Worm (Caenorhabditis elegans): ENCODE results near the gene irld-12.

The irld-12 gene

DNA sequence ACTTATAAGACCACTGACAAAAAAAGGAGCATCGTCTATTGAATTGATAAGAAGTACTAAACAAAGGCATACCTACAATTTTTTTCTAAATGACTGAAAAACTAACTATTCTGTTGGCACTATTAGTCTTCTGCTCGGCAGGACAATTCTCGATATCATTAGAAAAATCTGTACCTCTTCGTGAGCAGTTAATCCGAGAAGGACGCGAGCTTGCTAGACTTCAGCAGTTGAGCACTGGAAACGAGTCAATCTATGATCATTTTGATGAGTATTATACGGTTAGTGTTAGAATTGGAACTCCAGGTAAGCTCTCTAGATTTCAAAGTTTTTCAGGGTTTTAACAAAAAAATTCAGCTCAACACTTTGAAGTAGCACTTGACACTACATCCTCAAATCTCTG lies 7.0 kb upstream of the irld-12 start, which contains the start of gene asp-7:
Gene asp-7, plus strand, starts transcription at position 81 of the 400 bp plus-strand sequence.
- TF ChIP-seq swsn-7 (tag; optimal IDR thresholded peaks at IDR 0.05) (no peak), efl-1 (optimal IDR thresholded peaks at IDR 0.05) (no peak), efl-1 (GFP tag; optimal IDR thresholded peaks at IDR 0.05 in 1 of 2) (peak in 1 of 2 experiments; percentile 80)

DNA sequence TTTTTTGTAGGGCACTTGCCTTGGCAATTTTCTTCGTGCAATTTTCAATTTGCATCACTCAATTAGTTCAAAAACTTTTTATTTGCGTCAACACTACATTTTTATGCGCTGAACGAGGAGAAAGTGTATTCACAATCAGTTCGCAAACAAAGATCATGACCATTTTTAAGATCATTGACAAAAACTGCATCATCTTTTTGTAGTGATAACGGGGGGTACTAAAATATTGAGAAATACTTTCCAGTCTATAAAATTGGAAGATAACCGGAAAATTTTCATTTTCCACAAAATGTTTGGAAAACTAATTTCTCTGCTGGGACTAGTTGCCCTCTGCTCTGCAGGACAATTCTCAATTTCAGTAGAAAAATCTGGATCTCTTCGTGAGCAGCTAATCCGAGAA lies 3.1 kb upstream of the irld-12 start, which contains the start of gene asp-8:
Gene asp-8, plus strand, starts transcription at position 276 of the 400 bp plus-strand sequence.
- TF ChIP-seq fkh-10 (GFP tag; optimal IDR thresholded peaks at IDR 0.05) (no peak), elt-2 (tag; optimal IDR thresholded peaks at IDR 0.05) (peak; percentile 60)

DNA sequence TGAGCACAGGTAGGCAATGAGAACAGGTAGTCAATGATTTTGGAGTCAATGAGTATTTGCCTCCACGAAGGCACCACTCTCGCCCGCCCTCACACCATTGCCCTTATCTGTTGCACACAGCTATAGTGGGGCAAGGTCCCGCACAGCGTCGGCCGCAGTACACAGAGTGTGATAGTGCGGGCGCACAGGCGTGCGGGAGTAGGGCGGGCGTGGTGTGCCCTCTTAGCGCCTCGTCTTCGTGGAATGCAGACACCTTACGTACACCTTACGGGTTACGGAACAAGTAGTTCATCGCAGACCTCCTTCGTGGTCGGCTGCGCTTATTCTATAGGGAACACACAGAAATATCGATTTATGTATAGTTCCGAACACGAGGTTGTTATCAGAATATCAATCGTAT lies 3.3 kb downstream of the irld-12 start:
- no peak for TF ChIP-seq ceh-82 (tag; optimal IDR thresholded peaks at IDR 0.05)
- no peak for TF ChIP-seq lin-35 (GFP tag; optimal IDR thresholded peaks at IDR 0.05)
- no peak for TF ChIP-seq tbx-2 (tag; optimal IDR thresholded peaks at IDR 0.05)
- TF ChIP-seq lsy-2 (tag; optimal IDR thresholded peaks at IDR 0.05), result no peak
- no peak for TF ChIP-seq nhr-19 (GFP tag; conservative IDR thresholded peaks at IDR 0.05)
- TF ChIP-seq C16A3.4 (tag; optimal IDR thresholded peaks at IDR 0.05), result no peak
- no peak for TF ChIP-seq hpl-2 (GFP tag; optimal IDR thresholded peaks at IDR 0.05)
- no peak for TF ChIP-seq unc-86 (tag; optimal IDR thresholded peaks at IDR 0.05)
- TF ChIP-seq blmp-1 (tag; optimal IDR thresholded peaks at IDR 0.05), result no peak
- TF ChIP-seq alr-1 (tag; optimal IDR thresholded peaks at IDR 0.05; ENCODE audit: borderline replicate concordance), result no peak
- no peak for TF ChIP-seq sox-4 (tag; optimal IDR thresholded peaks at IDR 0.05)
- TF ChIP-seq nhr-237 (tag; optimal IDR thresholded peaks at IDR 0.05), result no peak
- no peak for TF ChIP-seq snpc-4 (tag; optimal IDR thresholded peaks at IDR 0.05)
- no peak for TF ChIP-seq sup-37 (GFP tag; optimal IDR thresholded peaks at IDR 0.05)
- no peak for TF ChIP-seq pag-3 (tag; optimal IDR thresholded peaks at IDR 0.05; ENCODE audit: borderline replicate concordance, insufficient read depth)
- TF ChIP-seq irx-1 (tag; optimal IDR thresholded peaks at IDR 0.05), result no peak
- TF ChIP-seq F16B12.6 (tag; optimal IDR thresholded peaks at IDR 0.05), result no peak
- no peak for TF ChIP-seq nhr-47 (tag; optimal IDR thresholded peaks at IDR 0.05)
- no peak for TF ChIP-seq nhr-77 (tag; optimal IDR thresholded peaks at IDR 0.05)
- no peak for TF ChIP-seq isw-1 (GFP tag; IDR thresholded peaks at IDR 0.05)

ce11 chrV:3014185-3014584 lies 7.0 kb downstream of the irld-12 start, which contains the start of gene K12D9.1:
K12D9.1 (plus strand) TSS chrV:3014485.
- TF ChIP-seq efl-1 (optimal IDR thresholded peaks at IDR 0.05) (no peak), efl-1 (GFP tag; optimal IDR thresholded peaks at IDR 0.05 in 1 of 2) (peak in 1 of 2 experiments; percentile 18), mep-1 (tag; optimal IDR thresholded peaks at IDR 0.05) (no peak)

ce11 chrV:3011394-3011793 lies 9.8 kb downstream of the irld-12 start, which contains the start of gene srw-135:
srw-135 (minus strand) TSS chrV:3011494.
- no peak for TF ChIP-seq lir-3 (tag; optimal IDR thresholded peaks at IDR 0.05; ENCODE audit: poor library complexity)
- TF ChIP-seq ztf-4 (tag; optimal IDR thresholded peaks at IDR 0.05), result no peak
- no peak for TF ChIP-seq lin-13 (GFP tag; optimal IDR thresholded peaks at IDR 0.05)
- no peak for TF ChIP-seq hpl-2 (GFP tag; optimal IDR thresholded peaks at IDR 0.05)
- no peak for TF ChIP-seq nhr-11 (tag; optimal IDR thresholded peaks at IDR 0.05)
- no peak for TF ChIP-seq nhr-237 (tag; optimal IDR thresholded peaks at IDR 0.05)
- TF ChIP-seq lin-35 (GFP tag; optimal IDR thresholded peaks at IDR 0.05), result no peak
- TF ChIP-seq nhr-90 (tag; optimal IDR thresholded peaks at IDR 0.05; ENCODE audit: poor library complexity), result no peak
- TF ChIP-seq lsy-2 (tag; optimal IDR thresholded peaks at IDR 0.05), result no peak
- TF ChIP-seq dsc-1 (tag; optimal IDR thresholded peaks at IDR 0.05), result no peak
- TF ChIP-seq ama-1 (optimal IDR thresholded peaks at IDR 0.05), result no peak
- no peak for TF ChIP-seq ceh-82 (tag; optimal IDR thresholded peaks at IDR 0.05)
- no peak for TF ChIP-seq mab-9 (GFP tag; IDR thresholded peaks at IDR 0.05)
- no peak for TF ChIP-seq lin-39 (tag; optimal IDR thresholded peaks at IDR 0.05)
- no peak for TF ChIP-seq sup-37 (GFP tag; optimal IDR thresholded peaks at IDR 0.05)
- TF ChIP-seq hlh-17 (GFP tag; optimal IDR thresholded peaks at IDR 0.05; ENCODE audit: borderline replicate concordance), result no peak
- no peak for TF ChIP-seq zip-4 (GFP tag; optimal IDR thresholded peaks at IDR 0.05)
- no peak for TF ChIP-seq fkh-4 (tag; optimal IDR thresholded peaks at IDR 0.05; ENCODE audit: borderline replicate concordance)
